Fruit fly (Drosophila melanogaster): ENCODE measurements around the gene Efa6.

The Efa6 gene

dm6 chr3R:22584582-22584981 lies 3.0 kb upstream of the Efa6 start, which contains the start of the genes CG33107 and CG6937 (continued):
- peak; percentile 28; the same call in 1 of the 2 replicates for TF ChIP-seq Scr (GFP tag; IDR thresholded peaks at IDR 0.05; ENCODE audit: partially characterized antibody)
- peak; percentile 59 for TF ChIP-seq CG13287 (GFP tag; IDR thresholded peaks at IDR 0.05; ENCODE audit: partially characterized antibody)
- TF ChIP-seq CG14441 (GFP tag; IDR thresholded peaks at IDR 0.05), result no peak
- TF ChIP-seq trem (tag; optimal IDR thresholded peaks at IDR 0.05), result peak; percentile 29
- no peak for TF ChIP-seq CG1529 (GFP tag; optimal IDR thresholded peaks at IDR 0.05)
- TF ChIP-seq croc (GFP tag; conservative IDR thresholded peaks at IDR 0.05), result no peak
- peak; percentile 72 for TF ChIP-seq MESR4 (GFP tag; optimal IDR thresholded peaks at IDR 0.05)
- peak; percentile 35 for TF ChIP-seq CG14710 (tag; optimal IDR thresholded peaks at IDR 0.05)
- peak; percentile 0 for TF ChIP-seq CG34376 (GFP tag; optimal IDR thresholded peaks at IDR 0.05)
- no peak for TF ChIP-seq Lhr (GFP tag; optimal IDR thresholded peaks at IDR 0.05)
- TF ChIP-seq Med (GFP tag), result peak; percentile 76
- peak; percentile 11 for TF ChIP-seq nmo (GFP tag; optimal IDR thresholded peaks at IDR 0.05)
- no peak for TF ChIP-seq CG13123 (GFP tag; optimal IDR thresholded peaks at IDR 0.05)
- TF ChIP-seq gem (tag; optimal IDR thresholded peaks at IDR 0.05), result no peak
- no peak for TF ChIP-seq ind (GFP tag; optimal IDR thresholded peaks at IDR 0.05)
- TF ChIP-seq CG9932 (GFP tag; IDR thresholded peaks at IDR 0.05), result no peak
- peak; percentile 71 for TF ChIP-seq stwl (tag; optimal IDR thresholded peaks at IDR 0.05)
- TF ChIP-seq Rfx (GFP tag; IDR thresholded peaks at IDR 0.05), result peak; percentile 33; the same call in 1 of the 2 replicates
- TF ChIP-seq Hr51 (GFP tag; optimal IDR thresholded peaks at IDR 0.05), result no peak
- TF ChIP-seq CG17802 (tag; optimal IDR thresholded peaks at IDR 0.05), result no peak
- no peak for TF ChIP-seq kay (GFP tag; optimal IDR thresholded peaks at IDR 0.05)
- TF ChIP-seq CG18476 (GFP tag; optimal IDR thresholded peaks at IDR 0.05), result no peak
- no peak for TF ChIP-seq tgo (GFP tag; IDR thresholded peaks at IDR 0.05)
- no peak for TF ChIP-seq Blimp-1 (GFP tag; optimal IDR thresholded peaks at IDR 0.05)
- peak; percentile 12 for TF ChIP-seq Sry-δ (GFP tag; optimal IDR thresholded peaks at IDR 0.05)
- TF ChIP-seq CG7839 (tag; optimal IDR thresholded peaks at IDR 0.05), result no peak
- TF ChIP-seq sens (GFP tag), result no peak
- peak; percentile 86 for TF ChIP-seq ftz-f1 (GFP tag; optimal IDR thresholded peaks at IDR 0.05)
- TF ChIP-seq CG15269 (tag; optimal IDR thresholded peaks at IDR 0.05), result no peak
- no peak for TF ChIP-seq CG6254 (GFP tag; optimal IDR thresholded peaks at IDR 0.05)
- TF ChIP-seq CG3407 (GFP tag; optimal IDR thresholded peaks at IDR 0.05), result no peak
- no peak for TF ChIP-seq CG8944 (GFP tag; optimal IDR thresholded peaks at IDR 0.05)
- TF ChIP-seq so (GFP tag; IDR thresholded peaks at IDR 0.05), result no peak
- peak; percentile 46 for TF ChIP-seq CG12659 (GFP tag; optimal IDR thresholded peaks at IDR 0.05)
- no peak for TF ChIP-seq E2f1 (GFP tag; IDR thresholded peaks at IDR 0.05)
- no peak for TF ChIP-seq wek (GFP tag; optimal IDR thresholded peaks at IDR 0.05)
- peak; percentile 47 for TF ChIP-seq Sin3A (optimal IDR thresholded peaks at IDR 0.05)
- TF ChIP-seq CTCF (GFP tag; optimal IDR thresholded peaks at IDR 0.05), result peak; percentile 15
- no peak for TF ChIP-seq Vsx1 (GFP tag; optimal IDR thresholded peaks at IDR 0.05)
- TF ChIP-seq CG5953 (GFP tag; IDR thresholded peaks at IDR 0.05), result no peak
- no peak for TF ChIP-seq lola (GFP tag; optimal IDR thresholded peaks at IDR 0.05)
- TF ChIP-seq Hr39 (optimal IDR thresholded peaks at IDR 0.05), result no peak
- TF ChIP-seq pzg (GFP tag; optimal IDR thresholded peaks at IDR 0.05), result peak; percentile 76
- no peak for TF ChIP-seq dan (GFP tag; IDR thresholded peaks at IDR 0.05)
- TF ChIP-seq CG10267 (tag; optimal IDR thresholded peaks at IDR 0.05), result peak; percentile 20
- TF ChIP-seq Pdp1 (GFP tag; optimal IDR thresholded peaks at IDR 0.05), result peak in 1 of 2 experiments; percentile 31
- no peak for TF ChIP-seq odd (GFP tag; optimal IDR thresholded peaks at IDR 0.05)
- no peak for TF ChIP-seq lab (GFP tag; optimal IDR thresholded peaks at IDR 0.05)
- TF ChIP-seq CG3995 (GFP tag; optimal IDR thresholded peaks at IDR 0.05), result no peak
- no peak for TF ChIP-seq oc (tag; optimal IDR thresholded peaks at IDR 0.05)
- peak; percentile 50; the same call in 2 of the 3 replicates for TF ChIP-seq CG34224 (GFP tag; IDR thresholded peaks at IDR 0.05; ENCODE audit: partially characterized antibody)
